Fruit fly (Drosophila melanogaster) whole organism, wandering third instar larva: ENCODE measurements around the gene CG2694.

ENCODE experiments used
- CrebA ChIP-seq: fragments of 200-800 bp; sonication (Bioruptor generic); optimal IDR thresholded peaks from 2 replicates; lab custom pipeline; 2016; ENCODE audit warnings: missing biosample characterization, mild to moderate bottlenecking, missing genetic modification characterization, borderline replicate concordance
- Dfd ChIP-seq: fragments of >200 bp; optimal IDR thresholded peaks from 2 replicates; lab custom pipeline; 2017; ENCODE audit warnings: missing biosample characterization, missing genetic modification characterization
- Hr78 ChIP-seq: fragments of >200 bp; optimal IDR thresholded peaks from 2 replicates; lab custom pipeline; 2017; ENCODE audit warnings: missing biosample characterization, missing genetic modification characterization
- Jra ChIP-seq: sonication (Bioruptor generic); optimal IDR thresholded peaks from 2 replicates; lab custom pipeline; 2016; ENCODE audit warnings: missing biosample characterization, missing genetic modification characterization
- Mio ChIP-seq: sonication (Bioruptor generic); optimal IDR thresholded peaks from 2 replicates; lab custom pipeline; 2016; ENCODE audit warnings: missing biosample characterization, missing genetic modification characterization
- Vsx2 ChIP-seq: fragments of 200-300, 225-300 bp; sonication (Bioruptor generic); optimal IDR thresholded peaks from 2 replicates; lab custom pipeline; 2018; ENCODE audit warnings: missing biosample characterization, missing genetic modification characterization; ENCODE audit not compliant: partially characterized antibody
- brk ChIP-seq: fragments of 200-800 bp; sonication (Bioruptor generic); optimal IDR thresholded peaks from 2 replicates; lab custom pipeline; 2016; ENCODE audit warnings: missing biosample characterization, mild to moderate bottlenecking, missing genetic modification characterization
- psq ChIP-seq: fragments of 200-800 bp; sonication (Bioruptor generic); optimal IDR thresholded peaks from 3 replicates; lab custom pipeline; 2017; ENCODE audit warnings: missing biosample characterization, mild to moderate bottlenecking, missing genetic modification characterization, moderate library complexity
- rgr ChIP-seq: fragments of 200-800 bp; sonication (Bioruptor generic); optimal IDR thresholded peaks from 3 replicates; lab custom pipeline; 2016; ENCODE audit warnings: missing biosample characterization, mild to moderate bottlenecking, missing genetic modification characterization
- sage ChIP-seq: fragments of 200-800 bp; sonication (Bioruptor generic); optimal IDR thresholded peaks from 2 replicates; lab custom pipeline; 2016; ENCODE audit warnings: missing biosample characterization, mild to moderate bottlenecking, missing genetic modification characterization
- sv ChIP-seq: fragments of 200-800 bp; sonication (Bioruptor generic); optimal IDR thresholded peaks from 3 replicates; lab custom pipeline; 2016; ENCODE audit warnings: missing biosample characterization, missing genetic modification characterization
- usp ChIP-seq: fragments of >200 bp; optimal IDR thresholded peaks from 2 replicates; lab custom pipeline; 2017; ENCODE audit warnings: missing biosample characterization, missing genetic modification characterization
- woc ChIP-seq: sonication (Bioruptor generic); optimal IDR thresholded peaks from 2 replicates; lab custom pipeline; 2016; ENCODE audit warnings: missing biosample characterization, mild to moderate bottlenecking, missing genetic modification characterization

DNA sequence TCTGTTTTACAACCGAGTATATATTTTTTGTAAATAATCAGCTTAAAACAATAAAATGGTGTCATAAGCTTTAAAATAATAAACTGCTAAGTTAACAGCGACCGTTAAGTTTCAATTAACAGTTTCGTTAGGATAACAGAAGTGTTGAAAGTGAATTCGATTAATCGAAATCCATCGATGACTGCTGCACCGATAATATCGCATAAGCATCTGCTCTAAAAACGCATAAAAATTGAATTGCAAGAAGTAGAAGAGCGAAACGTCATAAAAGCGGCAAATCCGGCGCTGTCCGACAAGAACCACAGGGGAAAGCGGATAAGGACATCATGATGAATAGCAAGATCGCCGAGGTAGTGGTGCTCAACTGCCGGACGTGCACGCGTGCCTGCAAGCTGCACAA is 13.6 kb downstream of the CG2694 start, which contains the start of gene dwg:
- TF ChIP-seq Hr78 (no peak), sv (GFP tag; lab: Kevin White, UChicago) (no peak), CrebA (no peak), Vsx2 (no peak), psq (no peak), brk (GFP tag; lab: Kevin White, UChicago) (no peak), Jra (GFP tag; lab: Kevin White, UChicago) (no peak), rgr (GFP tag; lab: Kevin White, UChicago) (no peak), woc (GFP tag; lab: Kevin White, UChicago) (no peak), Dfd (GFP tag; lab: Kevin White, UChicago) (no peak), sage (GFP tag; lab: Kevin White, UChicago) (no peak), usp (GFP tag; lab: Kevin White, UChicago) (no peak), Mio (GFP tag; lab: Kevin White, UChicago) (no peak)
